Fruit fly (Drosophila melanogaster): ENCODE data around the gene Cds.

The Cds gene

dm6 chr3L:8094652-8095129 is 32.9 kb upstream of the Cds start (continued):
- TF ChIP-seq ATbp (GFP tag; optimal IDR thresholded peaks at IDR 0.05) (no peak), CG8388 (GFP tag; optimal IDR thresholded peaks at IDR 0.05) (no peak), CG9932 (GFP tag; IDR thresholded peaks at IDR 0.05) (peak; percentile 59), ems (GFP tag; optimal IDR thresholded peaks at IDR 0.05) (no peak), CG6854 (GFP tag; optimal IDR thresholded peaks at IDR 0.05) (peak; percentile 34), odd (GFP tag; optimal IDR thresholded peaks at IDR 0.05) (no peak), Drgx (GFP tag; IDR thresholded peaks at IDR 0.05) (no peak), CG7372 (GFP tag; IDR thresholded peaks at IDR 0.05) (no peak), btn (GFP tag; optimal IDR thresholded peaks at IDR 0.05) (no peak), chinmo (GFP tag; IDR thresholded peaks at IDR 0.05; ENCODE audit: partially characterized antibody) (peak; percentile 71; the same call in 1 of the 4 replicates), Mes4 (GFP tag; optimal IDR thresholded peaks at IDR 0.05) (no peak), CG5180 (GFP tag; optimal IDR thresholded peaks at IDR 0.05) (no peak), dmrt99B (tag; optimal IDR thresholded peaks at IDR 0.05) (peak; percentile 24), CG33557 (GFP tag; optimal IDR thresholded peaks at IDR 0.05) (no peak), CG9437 (GFP tag; optimal IDR thresholded peaks at IDR 0.05) (no peak), grau (tag; optimal IDR thresholded peaks at IDR 0.05) (peak; percentile 59), CG17385 (GFP tag; optimal IDR thresholded peaks at IDR 0.05) (peak; percentile 60), sqz (GFP tag; optimal IDR thresholded peaks at IDR 0.05) (no peak), CG11085 (GFP tag; IDR thresholded peaks at IDR 0.05) (no peak), CG17328 (GFP tag; IDR thresholded peaks at IDR 0.05) (no peak), D19B (GFP tag; optimal IDR thresholded peaks at IDR 0.05) (peak; percentile 78), da (GFP tag; optimal IDR thresholded peaks at IDR 0.05) (no peak), Dad (GFP tag; optimal IDR thresholded peaks at IDR 0.05) (no peak), Mrtf (GFP tag; IDR thresholded peaks at IDR 0.05) (no peak), CG31441 (GFP tag; IDR thresholded peaks at IDR 0.05) (0 out of 2 replicates have a peak, but pooled peaks have one; percentile 36), toy (GFP tag; IDR thresholded peaks at IDR 0.05) (no peak), CG10209 (GFP tag; optimal IDR thresholded peaks at IDR 0.05) (peak; percentile 36), sd (tag; optimal IDR thresholded peaks at IDR 0.05) (peak; percentile 74), CG10366 (GFP tag; IDR thresholded peaks at IDR 0.05) (no peak), H2.0 (GFP tag; IDR thresholded peaks at IDR 0.05) (no peak), ato (GFP tag; IDR thresholded peaks at IDR 0.05; ENCODE audit: partially characterized antibody) (no peak), NK7.1 (GFP tag; optimal IDR thresholded peaks at IDR 0.05) (no peak), CG17612 (GFP tag; IDR thresholded peaks at IDR 0.05) (no peak), CG17829 (tag; optimal IDR thresholded peaks at IDR 0.05) (peak; percentile 6), CG10147 (GFP tag; optimal IDR thresholded peaks at IDR 0.05) (no peak), ara (GFP tag; IDR thresholded peaks at IDR 0.05) (no peak), esg (GFP tag; conservative IDR thresholded peaks at IDR 0.05) (no peak), insv (GFP tag; optimal IDR thresholded peaks at IDR 0.05) (no peak), CG2889 (GFP tag; IDR thresholded peaks at IDR 0.05) (no peak), lov (optimal IDR thresholded peaks at IDR 0.05) (no peak), lov (GFP tag; IDR thresholded peaks at IDR 0.05) (no peak), nerfin-1 (tag; optimal IDR thresholded peaks at IDR 0.05) (no peak), crc (GFP tag; optimal IDR thresholded peaks at IDR 0.05) (no peak), C15 (GFP tag; IDR thresholded peaks at IDR 0.05) (no peak), Hmr (GFP tag; optimal IDR thresholded peaks at IDR 0.05) (peak; percentile 49), CG6175 (GFP tag; IDR thresholded peaks at IDR 0.05) (no peak), nom (GFP tag; optimal IDR thresholded peaks at IDR 0.05) (no peak), Pdp1 (GFP tag; optimal IDR thresholded peaks at IDR 0.05) (no peak), dimm (GFP tag; IDR thresholded peaks at IDR 0.05) (no peak), Chrac-16 (GFP tag; optimal IDR thresholded peaks at IDR 0.05) (no peak), tup (GFP tag; optimal IDR thresholded peaks at IDR 0.05) (no peak)
